Worm (Caenorhabditis elegans) whole organism, L2 larva: ENCODE results near the gene C02F5.12.

Source experiments
- C34F6.9 ChIP-seq: fragments of 150-350 bp; optimal IDR thresholded peaks from 2 replicates; lab custom pipeline; 2014; ENCODE audit warnings: missing biosample characterization, missing genetic modification characterization
- F13H6.1 ChIP-seq: sonication (generic microtip); optimal IDR thresholded peaks from 2 replicates; lab custom pipeline; 2016; ENCODE audit warnings: missing genetic modification characterization, missing compliant biosample characterization
- R02D3.7 ChIP-seq: fragments of 150-350 bp; optimal IDR thresholded peaks from 2 replicates; lab custom pipeline; 2014; ENCODE audit warnings: missing biosample characterization, missing genetic modification characterization
- ZK546.5 ChIP-seq: sonication (generic microtip); optimal IDR thresholded peaks from 2 replicates; lab custom pipeline; 2017; ENCODE audit warnings: missing biosample characterization, missing genetic modification characterization
- alr-1 ChIP-seq: fragments of 150-350 bp; optimal IDR thresholded peaks from 2 replicates; lab custom pipeline; 2014; ENCODE audit warnings: missing biosample characterization, missing genetic modification characterization
- aly-2 ChIP-seq: fragments of 150-350 bp; optimal IDR thresholded peaks from 2 replicates; lab custom pipeline; 2014; ENCODE audit warnings: missing biosample characterization, missing genetic modification characterization
- ama-1 ChIP-seq: fragments of 150-350 bp; optimal IDR thresholded peaks from 2 replicates; lab custom pipeline; 2018; ENCODE audit warnings: inconsistent platforms
- ceh-16 ChIP-seq: fragments of 150-350 bp; optimal IDR thresholded peaks from 2 replicates; lab custom pipeline; 2014; ENCODE audit warnings: missing biosample characterization, missing genetic modification characterization
- ceh-82 ChIP-seq: fragments of 150-350 bp; optimal IDR thresholded peaks from 2 replicates; lab custom pipeline; 2014; ENCODE audit warnings: missing biosample characterization, missing genetic modification characterization
- crh-2 ChIP-seq: sonication (generic microtip); optimal IDR thresholded peaks from 2 replicates; lab custom pipeline; 2017; ENCODE audit warnings: missing biosample characterization, missing genetic modification characterization
- egl-27 ChIP-seq: sonication (generic microtip); optimal IDR thresholded peaks from 3 replicates; lab custom pipeline; 2017; ENCODE audit warnings: missing biosample characterization, missing genetic modification reagents, missing genetic modification characterization
- elt-1 ChIP-seq: fragments of 150-350 bp; optimal IDR thresholded peaks from 2 replicates; lab custom pipeline; 2014; ENCODE audit warnings: missing biosample characterization, missing genetic modification characterization
- elt-3 ChIP-seq: sonication (generic microtip); optimal IDR thresholded peaks from 2 replicates; lab custom pipeline; 2017; ENCODE audit warnings: missing biosample characterization, missing genetic modification characterization
- fos-1 ChIP-seq: fragments of 150-350 bp; optimal IDR thresholded peaks from 2 replicates; lab custom pipeline; 2014; ENCODE audit warnings: missing biosample characterization, missing genetic modification characterization
- lin-39 ChIP-seq: fragments of 150-350 bp; optimal IDR thresholded peaks from 2 replicates; lab custom pipeline; 2014; ENCODE audit warnings: missing biosample characterization, missing genetic modification reagents, missing genetic modification characterization
- lsy-2 ChIP-seq, 2 experiments: fragments of 150-350 bp in 1 of 2; sonication (generic microtip) in 1 of 2; optimal IDR thresholded peaks; 2 replicates each; lab custom pipeline; 2014 to 2017; ENCODE audit warnings: missing biosample characterization in 2 of 2, missing genetic modification characterization in 2 of 2
- mab-5 ChIP-seq: fragments of 150-350 bp; optimal IDR thresholded peaks from 2 replicates; lab custom pipeline; 2014; ENCODE audit warnings: missing biosample characterization, missing genetic modification characterization
- mbf-1 ChIP-seq: sonication (generic microtip); optimal IDR thresholded peaks from 2 replicates; lab custom pipeline; 2017; ENCODE audit warnings: missing biosample characterization, missing genetic modification characterization
- mdl-1 ChIP-seq, 2 experiments: fragments of 150-350 bp in 1 of 2; sonication (generic microtip) in 1 of 2; optimal IDR thresholded peaks; 2 replicates each; lab custom pipeline; 2017; ENCODE audit warnings: missing biosample characterization in 2 of 2, missing genetic modification characterization in 2 of 2
- nhr-11 ChIP-seq: fragments of 150-350 bp; optimal IDR thresholded peaks from 2 replicates; lab custom pipeline; 2014; ENCODE audit warnings: missing biosample characterization, missing genetic modification characterization
- nhr-129 ChIP-seq: fragments of 150-350 bp; optimal IDR thresholded peaks from 2 replicates; lab custom pipeline; 2014; ENCODE audit warnings: missing biosample characterization, missing genetic modification characterization
- nhr-21 ChIP-seq: fragments of 150-350 bp; optimal IDR thresholded peaks from 2 replicates; lab custom pipeline; 2014; ENCODE audit warnings: missing biosample characterization, missing genetic modification characterization
- nhr-23 ChIP-seq: fragments of 150-350 bp; optimal IDR thresholded peaks from 2 replicates; lab custom pipeline; 2014; ENCODE audit warnings: missing biosample characterization, missing genetic modification reagents, missing genetic modification characterization
- nhr-237 ChIP-seq: fragments of 150-350 bp; optimal IDR thresholded peaks from 2 replicates; lab custom pipeline; 2014; ENCODE audit warnings: missing biosample characterization, missing genetic modification characterization
- nhr-25 ChIP-seq: fragments of 150-350 bp; sonication (generic microtip); optimal IDR thresholded peaks from 3 replicates; lab custom pipeline; 2014; ENCODE audit warnings: missing biosample characterization, missing genetic modification characterization
- nhr-6 ChIP-seq: fragments of 150-350 bp; optimal IDR thresholded peaks from 2 replicates; lab custom pipeline; 2014; ENCODE audit warnings: missing biosample characterization, missing genetic modification characterization
- sem-4 ChIP-seq: fragments of 150-350 bp; optimal IDR thresholded peaks from 2 replicates; lab custom pipeline; 2014; ENCODE audit warnings: missing biosample characterization, missing genetic modification reagents, missing genetic modification characterization
- skn-1 ChIP-seq: sonication (generic microtip); optimal IDR thresholded peaks from 2 replicates; lab custom pipeline; 2017; ENCODE audit warnings: missing biosample characterization, missing genetic modification characterization
- sma-9 ChIP-seq, 2 experiments: fragments of 150-350 bp in 1 of 2; sonication (generic microtip) in 1 of 2; optimal IDR thresholded peaks; 2 replicates each; lab custom pipeline; 2014 to 2016; ENCODE audit warnings: missing genetic modification characterization in 2 of 2, mild to moderate bottlenecking in 1 of 2, missing biosample characterization in 1 of 2, missing compliant biosample characterization in 1 of 2, missing genetic modification reagents in 1 of 2, moderate library complexity in 1 of 2
- snpc-4 ChIP-seq: fragments of 150-350 bp; optimal IDR thresholded peaks from 2 replicates; lab custom pipeline; 2014; ENCODE audit warnings: missing biosample characterization, missing genetic modification characterization
- unc-39 ChIP-seq: fragments of 150-350 bp; optimal IDR thresholded peaks from 2 replicates; lab custom pipeline; 2014; ENCODE audit warnings: missing biosample characterization, missing genetic modification characterization
- unc-55 ChIP-seq: fragments of 150-350 bp; sonication (generic microtip); optimal IDR thresholded peaks from 3 replicates; lab custom pipeline; 2014; ENCODE audit warnings: missing biosample characterization, missing genetic modification reagents, missing genetic modification characterization
- zag-1 ChIP-seq: fragments of 150-350 bp; optimal IDR thresholded peaks from 2 replicates; lab custom pipeline; 2014; ENCODE audit warnings: missing biosample characterization, missing genetic modification characterization
- ztf-1 ChIP-seq: fragments of 200-800 bp; sonication (Bioruptor generic); conservative IDR thresholded peaks from 2 replicates; pipeline ENCODE4 v1.3.6; 2022; ENCODE audit warnings: missing genetic modification characterization, missing compliant biosample characterization
- ztf-11 ChIP-seq: sonication (generic microtip); optimal IDR thresholded peaks from 2 replicates; lab custom pipeline; 2017; ENCODE audit warnings: missing biosample characterization, missing genetic modification characterization
- ztf-4 ChIP-seq: fragments of 150-350 bp; optimal IDR thresholded peaks from 2 replicates; lab custom pipeline; 2014; ENCODE audit warnings: missing biosample characterization, missing genetic modification characterization

Gene C02F5.12

DNA sequence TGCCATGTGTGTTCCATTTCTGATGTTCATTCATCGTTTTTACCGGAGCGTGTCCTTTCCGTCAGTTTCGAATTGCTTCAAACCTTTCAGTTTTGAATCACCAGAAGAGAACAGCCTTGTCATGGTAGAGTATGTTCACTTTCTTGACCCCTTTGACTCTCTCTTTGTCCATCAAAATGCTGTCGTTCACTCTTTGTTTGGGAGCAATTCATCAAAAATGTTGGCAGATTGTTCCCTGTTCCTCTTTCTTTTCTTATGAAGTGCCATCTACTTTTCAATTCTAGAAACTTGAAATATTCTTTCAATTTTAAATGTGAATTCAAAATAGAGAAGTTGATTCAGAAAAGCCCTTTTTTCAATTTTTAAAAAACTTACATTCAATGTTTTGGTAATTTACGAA, 38.5 kb upstream of the C02F5.12 start:
- peak; percentile 33 for TF ChIP-seq unc-55 (GFP tag; lab: Kevin White, UChicago)
- no peak for TF ChIP-seq fos-1 (tag; lab: Kevin White, UChicago)

DNA sequence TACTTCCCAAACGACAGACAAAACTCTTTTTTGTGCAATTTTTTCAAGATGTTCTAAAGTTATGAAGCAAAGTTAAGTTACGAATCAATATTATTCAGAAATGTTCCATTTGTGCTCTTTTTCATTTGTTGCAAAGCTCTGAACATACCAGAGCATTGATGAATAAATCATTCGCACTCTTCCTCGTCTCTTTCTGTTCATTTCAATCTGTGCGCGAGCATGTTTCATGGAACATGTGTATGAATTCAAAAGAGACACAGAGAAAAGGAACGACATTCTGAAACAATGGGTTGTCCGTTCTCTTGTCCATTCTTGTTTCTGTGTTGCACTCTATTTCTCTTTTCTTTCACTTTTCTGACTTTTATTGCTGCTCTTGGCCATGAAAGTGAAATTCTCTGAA, 37.5 kb upstream of the C02F5.12 start:
- TF ChIP-seq C34F6.9 (tag; lab: Kevin White, UChicago) (peak; percentile 1), nhr-6 (tag; lab: Kevin White, UChicago) (no peak), mdl-1 (tag; optimal IDR thresholded peaks at IDR 0.05; lab: Kevin White, UChicago) (no peak), nhr-11 (tag; lab: Kevin White, UChicago) (no peak), nhr-25 (tag; lab: Kevin White, UChicago) (no peak)

DNA sequence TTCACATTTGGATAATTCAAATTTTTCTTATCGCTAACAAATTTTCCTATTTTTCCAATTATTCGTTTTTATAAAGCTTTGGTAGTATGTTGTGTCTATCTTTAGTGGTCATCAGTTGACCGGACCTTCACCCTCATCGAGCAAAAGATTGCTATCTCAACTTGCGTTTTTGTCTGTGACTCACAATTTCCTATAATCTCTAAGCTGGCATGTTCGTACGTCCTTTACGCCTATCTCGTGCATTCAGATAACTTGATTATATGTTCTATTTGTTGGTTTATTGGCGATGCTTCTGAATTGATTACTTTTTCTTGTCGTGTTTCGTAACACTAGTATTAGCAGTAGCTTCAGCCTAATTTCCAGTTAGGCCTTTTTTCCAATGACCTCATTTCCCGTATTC, 36.7 kb upstream of the C02F5.12 start:
- no peak for TF ChIP-seq ceh-82

DNA sequence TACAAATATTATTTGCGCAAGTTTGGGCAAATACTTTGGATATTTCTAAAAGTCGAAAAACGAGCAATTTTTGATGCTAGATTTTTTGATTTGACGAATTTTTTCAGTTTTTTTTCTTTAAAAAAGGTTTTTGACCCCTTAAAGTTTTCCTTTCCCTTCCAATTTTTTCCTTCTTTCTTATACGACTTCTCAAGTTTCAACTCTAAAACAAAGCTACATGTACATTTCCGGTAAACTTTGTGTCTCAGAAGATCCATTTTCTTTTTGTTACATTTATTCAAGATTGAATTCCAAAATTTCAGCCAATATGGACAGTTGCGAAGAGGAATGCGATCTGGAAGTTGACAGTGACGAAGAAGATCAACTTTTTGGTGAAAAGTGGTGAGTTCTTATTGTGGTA, 36.0 kb upstream of the C02F5.12 start, which contains the start of gene mig-10:
Gene mig-10, plus strand, starts transcription at position 301 of the 400 bp plus-strand sequence.
- no peak for TF ChIP-seq ztf-11 (tag; lab: Kevin White, UChicago)
- TF ChIP-seq nhr-237 (tag; lab: Kevin White, UChicago) = no peak
- no peak for TF ChIP-seq F13H6.1 (tag; lab: Kevin White, UChicago)
- TF ChIP-seq elt-1 (tag; lab: Kevin White, UChicago) = no peak
- TF ChIP-seq nhr-23 = no peak
- TF ChIP-seq snpc-4 (tag; lab: Kevin White, UChicago) = no peak
- TF ChIP-seq elt-3 (tag; lab: Kevin White, UChicago) = no peak
- no peak for TF ChIP-seq aly-2
- TF ChIP-seq lsy-2 (tag; optimal IDR thresholded peaks at IDR 0.05; lab: Kevin White, UChicago) = no peak
- no peak for TF ChIP-seq alr-1 (tag; lab: Kevin White, UChicago)
- no peak for TF ChIP-seq fos-1 (tag; lab: Kevin White, UChicago)
- TF ChIP-seq crh-2 (tag; lab: Kevin White, UChicago) = no peak
- no peak for TF ChIP-seq ZK546.5 (tag; lab: Kevin White, UChicago)
- no peak for TF ChIP-seq ztf-4

DNA sequence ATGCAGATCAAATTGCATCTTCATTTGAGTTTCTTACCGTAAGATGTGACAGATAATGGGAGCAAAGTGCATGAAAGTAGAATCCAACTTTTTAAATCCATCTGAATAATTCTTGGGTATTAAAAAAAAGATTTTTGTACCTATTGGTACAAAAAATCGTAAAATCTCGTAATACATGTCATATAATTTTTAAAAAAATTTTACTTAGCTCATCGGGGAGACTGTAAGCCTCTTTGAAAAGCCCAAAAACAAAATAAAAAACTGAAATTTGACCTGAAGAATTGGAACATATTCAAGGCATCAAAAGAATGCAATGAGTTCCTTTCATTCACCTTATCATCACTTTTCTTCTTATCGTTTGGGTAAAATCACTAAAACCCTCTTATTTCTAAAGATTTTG, 33.0 kb upstream of the C02F5.12 start, which contains the start of gene clec-160:
Gene clec-160, minus strand, starts transcription at position 101 of the 400 bp plus-strand sequence.
- TF ChIP-seq elt-1 (tag; lab: Kevin White, UChicago) (no peak), mab-5 (tag; lab: Kevin White, UChicago) (no peak), zag-1 (no peak), sma-9 (GFP tag; optimal IDR thresholded peaks at IDR 0.05; lab: Kevin White, UChicago) (no peak), sma-9 (tag; optimal IDR thresholded peaks at IDR 0.05; lab: Kevin White, UChicago) (no peak), nhr-129 (tag; lab: Kevin White, UChicago) (no peak), sem-4 (tag; lab: Kevin White, UChicago) (no peak), F13H6.1 (tag; lab: Kevin White, UChicago) (no peak), unc-39 (tag; lab: Kevin White, UChicago) (no peak), ZK546.5 (tag; lab: Kevin White, UChicago) (no peak), nhr-21 (tag; lab: Kevin White, UChicago) (no peak), skn-1 (no peak), nhr-11 (tag; lab: Kevin White, UChicago) (no peak), C34F6.9 (tag; lab: Kevin White, UChicago) (no peak), ceh-16 (no peak), aly-2 (no peak), lin-39 (no peak), fos-1 (tag; lab: Kevin White, UChicago) (no peak), R02D3.7 (tag; lab: Kevin White, UChicago) (no peak)

DNA sequence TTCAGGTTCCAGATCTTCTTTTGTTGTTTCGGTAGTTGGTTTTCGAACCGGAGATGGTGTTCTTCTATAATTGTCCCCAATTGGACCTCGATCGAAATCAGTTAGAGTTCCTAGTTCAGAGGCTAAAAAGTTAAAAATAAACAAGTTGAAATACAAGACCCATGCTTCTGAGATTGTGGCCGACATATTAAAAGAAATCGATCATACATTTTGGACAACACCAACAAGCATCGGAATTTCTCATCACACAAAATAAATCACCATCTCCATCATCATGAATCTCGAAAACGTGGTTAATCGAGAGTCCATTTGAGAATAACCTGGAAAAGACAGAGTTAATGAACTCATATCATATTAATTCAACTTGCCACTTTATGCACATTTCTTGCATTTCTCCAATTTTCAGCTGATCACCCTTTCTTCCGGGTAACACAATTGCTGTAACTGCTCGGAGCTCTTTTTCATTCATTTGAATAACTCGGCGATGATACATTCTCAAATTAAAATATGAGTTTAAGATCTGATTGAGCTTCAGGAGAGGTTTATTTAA, 28.9 kb upstream of the C02F5.12 start, which contains the start of the genes mps-4 and F09G8.10:
Gene mps-4, minus strand, starts transcription at position 101 of the 550 bp plus-strand sequence.
Gene F09G8.10, minus strand, starts transcription at position 500 of the 550 bp plus-strand sequence.
- no peak for TF ChIP-seq nhr-11 (tag; lab: Kevin White, UChicago)
- no peak for TF ChIP-seq ztf-1 (GFP tag; lab: Robert Waterston, UW)
- no peak for TF ChIP-seq lin-39
- no peak for TF ChIP-seq egl-27 (tag; lab: Kevin White, UChicago)
- TF ChIP-seq mdl-1 (tag; optimal IDR thresholded peaks at IDR 0.05; lab: Kevin White, UChicago) = no peak
- TF ChIP-seq nhr-23 = no peak
- TF ChIP-seq mbf-1 = no peak
- no peak for TF ChIP-seq ama-1
- no peak for TF ChIP-seq snpc-4 (tag; lab: Kevin White, UChicago)
- no peak for TF ChIP-seq F13H6.1 (tag; lab: Kevin White, UChicago)
- TF ChIP-seq unc-55 (GFP tag; lab: Kevin White, UChicago) = no peak
- no peak for TF ChIP-seq ZK546.5 (tag; lab: Kevin White, UChicago)
